Worm (Caenorhabditis elegans) whole organism, L1 larva: ENCODE measurements around the gene C05B5.4.

ENCODE experiments used
- aha-1 ChIP-seq: fragments of 150-350 bp; optimal IDR thresholded peaks from 2 replicates; lab custom pipeline; 2014; ENCODE audit warnings: missing biosample characterization, missing genetic modification characterization
- aly-2 ChIP-seq: fragments of 150-350 bp; optimal IDR thresholded peaks from 2 replicates; lab custom pipeline; 2014; ENCODE audit warnings: missing biosample characterization, missing genetic modification characterization
- blmp-1 ChIP-seq: fragments of 150-350 bp; optimal IDR thresholded peaks from 2 replicates; lab custom pipeline; 2014; ENCODE audit warnings: missing biosample characterization, missing genetic modification characterization
- ceh-8 ChIP-seq: fragments of 200-800 bp; sonication (Bioruptor generic); optimal IDR thresholded peaks from 2 replicates; lab custom pipeline; 2018; ENCODE audit warnings: mild to moderate bottlenecking, missing genetic modification characterization, moderate library complexity, missing compliant biosample characterization
- dsc-1 ChIP-seq: sonication (generic microtip); optimal IDR thresholded peaks from 2 replicates; lab custom pipeline; 2016; ENCODE audit warnings: mild to moderate bottlenecking, missing genetic modification characterization, missing compliant biosample characterization
- efl-1 ChIP-seq, 4 experiments: fragments of 150-350 bp; optimal IDR thresholded peaks in 3 of 4; peaks in 1 of 4; 1 replicate in 1 of 4; 2 replicates in 3 of 4; lab custom pipeline; 2014; ENCODE audit warnings: missing biosample characterization in 2 of 4, missing genetic modification characterization in 2 of 4, missing genetic modification reagents in 2 of 4
- egl-13 ChIP-seq: sonication (generic microtip); optimal IDR thresholded peaks from 2 replicates; lab custom pipeline; 2016; ENCODE audit warnings: missing genotype, missing genetic modification reagents, missing genetic modification characterization, missing compliant biosample characterization
- elt-2 ChIP-seq: sonication (generic microtip); optimal IDR thresholded peaks from 2 replicates; lab custom pipeline; 2016; ENCODE audit warnings: missing genetic modification characterization, mild to moderate bottlenecking, inconsistent platforms, missing compliant biosample characterization, missing genetic modification reagents
- ets-5 ChIP-seq: fragments of 200-800 bp; sonication (Bioruptor generic); IDR thresholded peaks from 2 replicates; pipeline ENCODE4 v1.3.6; 2022; ENCODE audit warnings: missing genetic modification characterization, missing compliant biosample characterization
- fkh-10 ChIP-seq: sonication (generic microtip); optimal IDR thresholded peaks from 2 replicates; lab custom pipeline; 2017; ENCODE audit warnings: missing biosample characterization, missing genetic modification reagents, missing genetic modification characterization
- fkh-4 ChIP-seq: sonication (generic microtip); optimal IDR thresholded peaks from 2 replicates; lab custom pipeline; 2016; ENCODE audit warnings: missing compliant biosample characterization, missing genetic modification characterization, borderline replicate concordance
- fkh-8 ChIP-seq: sonication (generic microtip); optimal IDR thresholded peaks from 2 replicates; lab custom pipeline; 2016; ENCODE audit warnings: mild to moderate bottlenecking, missing genetic modification characterization, missing compliant biosample characterization
- hpl-2 ChIP-seq: fragments of 150-350 bp; optimal IDR thresholded peaks from 2 replicates; lab custom pipeline; 2014; ENCODE audit warnings: missing biosample characterization, missing genetic modification reagents, missing genetic modification characterization
- irx-1 ChIP-seq: sonication (generic microtip); optimal IDR thresholded peaks from 2 replicates; lab custom pipeline; 2016; ENCODE audit warnings: missing genetic modification characterization, missing compliant biosample characterization
- isw-1 ChIP-seq: fragments of 200-800 bp; sonication (Bioruptor generic); IDR thresholded peaks from 2 replicates; pipeline ENCODE4 v1.3.6; 2022; ENCODE audit warnings: missing genetic modification characterization, missing compliant biosample characterization
- lin-13 ChIP-seq: fragments of 150-350 bp; optimal IDR thresholded peaks from 2 replicates; lab custom pipeline; 2014; ENCODE audit warnings: missing biosample characterization, missing genetic modification reagents, missing genetic modification characterization
- lin-14 ChIP-seq: fragments of 200-800 bp; sonication (Bioruptor generic); optimal IDR thresholded peaks from 2 replicates; lab custom pipeline; 2018; ENCODE audit warnings: mild to moderate bottlenecking, missing genetic modification characterization, moderate library complexity, missing compliant biosample characterization
- lin-35 ChIP-seq, 2 experiments: fragments of 150-350 bp; optimal IDR thresholded peaks; 2 replicates each; lab custom pipeline; 2014; ENCODE audit warnings: missing biosample characterization in 2 of 2, missing genetic modification characterization in 2 of 2, missing genetic modification reagents in 2 of 2
- lir-3 ChIP-seq: sonication (generic microtip); optimal IDR thresholded peaks from 2 replicates; lab custom pipeline; 2016; ENCODE audit warnings: mild to moderate bottlenecking, missing genetic modification characterization, moderate library complexity, missing compliant biosample characterization; ENCODE audit not compliant: poor library complexity
- mab-9 ChIP-seq: fragments of 200-800 bp; sonication (Bioruptor generic); IDR thresholded peaks from 2 replicates; pipeline ENCODE4 v1.3.6; 2022; ENCODE audit warnings: missing genetic modification reagents, missing genetic modification characterization, missing compliant biosample characterization
- mef-2 ChIP-seq: fragments of 150-350 bp; optimal IDR thresholded peaks from 2 replicates; lab custom pipeline; 2014; ENCODE audit warnings: missing biosample characterization, missing genetic modification characterization
- nhr-19 ChIP-seq: fragments of 200-800 bp; sonication (Bioruptor generic); conservative IDR thresholded peaks from 2 replicates; pipeline ENCODE4 v1.3.6; 2022; ENCODE audit warnings: missing genetic modification characterization, missing compliant biosample characterization
- nhr-20 ChIP-seq: sonication (generic microtip); optimal IDR thresholded peaks from 2 replicates; lab custom pipeline; 2016; ENCODE audit warnings: mild to moderate bottlenecking, missing genetic modification characterization, missing compliant biosample characterization
- nhr-47 ChIP-seq: sonication (generic microtip); optimal IDR thresholded peaks from 2 replicates; lab custom pipeline; 2016; ENCODE audit warnings: mild to moderate bottlenecking, missing genetic modification characterization, moderate library complexity, missing compliant biosample characterization
- nhr-71 ChIP-seq: sonication (generic microtip); optimal IDR thresholded peaks from 2 replicates; lab custom pipeline; 2016; ENCODE audit warnings: mild to moderate bottlenecking, missing genetic modification characterization, moderate library complexity, missing compliant biosample characterization
- nhr-76 ChIP-seq: sonication (generic microtip); optimal IDR thresholded peaks from 2 replicates; lab custom pipeline; 2017; ENCODE audit warnings: missing biosample characterization, missing genetic modification characterization
- nhr-90 ChIP-seq: sonication (generic microtip); optimal IDR thresholded peaks from 2 replicates; lab custom pipeline; 2016; ENCODE audit warnings: mild to moderate bottlenecking, missing genetic modification characterization, missing compliant biosample characterization; ENCODE audit not compliant: poor library complexity
- pqm-1 ChIP-seq: sonication (generic microtip); optimal IDR thresholded peaks from 3 replicates; lab custom pipeline; 2017; ENCODE audit warnings: missing biosample characterization, missing genetic modification characterization
- snu-23 ChIP-seq: sonication (generic microtip); optimal IDR thresholded peaks from 2 replicates; lab custom pipeline; 2016; ENCODE audit warnings: missing genetic modification characterization, missing compliant biosample characterization
- swsn-7 ChIP-seq: sonication (generic microtip); optimal IDR thresholded peaks from 2 replicates; lab custom pipeline; 2016; ENCODE audit warnings: missing genetic modification characterization, missing compliant biosample characterization
- tbx-2 ChIP-seq: sonication (generic microtip); optimal IDR thresholded peaks from 2 replicates; lab custom pipeline; 2016; ENCODE audit warnings: missing genetic modification characterization, missing compliant biosample characterization
- unc-62 ChIP-seq: fragments of 150-350 bp; optimal IDR thresholded peaks from 2 replicates; lab custom pipeline; 2014; ENCODE audit warnings: missing biosample characterization, missing genetic modification reagents, missing genetic modification characterization
- zag-1 ChIP-seq: fragments of 150-350 bp; optimal IDR thresholded peaks from 2 replicates; lab custom pipeline; 2014; ENCODE audit warnings: missing biosample characterization, missing genetic modification characterization
- ztf-4 ChIP-seq: fragments of 150-350 bp; optimal IDR thresholded peaks from 2 replicates; lab custom pipeline; 2014; ENCODE audit warnings: missing biosample characterization, missing genetic modification characterization

The C05B5.4 gene

DNA sequence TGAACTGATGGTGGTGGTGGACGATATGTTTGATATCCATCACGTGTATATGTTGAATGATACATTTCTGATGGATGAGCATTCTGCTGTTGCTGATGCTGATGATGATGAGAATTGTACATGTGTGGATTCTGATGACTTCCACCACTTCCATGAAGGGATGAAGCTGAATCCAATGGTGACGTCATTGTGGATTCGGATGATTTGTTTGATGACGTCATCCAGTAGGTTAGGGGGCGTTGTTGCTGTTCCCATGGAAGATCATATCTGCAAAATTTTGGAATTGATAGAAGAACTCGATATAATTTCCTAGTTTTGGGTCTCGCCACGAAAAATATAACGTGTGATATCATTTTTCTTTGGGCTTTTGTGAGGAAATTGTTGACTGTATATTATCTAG is 30.2 kb upstream of the C05B5.4 start:
- TF ChIP-seq nhr-90: no peak
- TF ChIP-seq nhr-19 (GFP tag; lab: Robert Waterston, UW): no peak
- TF ChIP-seq hpl-2 (GFP tag; lab: Kevin White, UChicago): no peak
- TF ChIP-seq ets-5: no peak
- no peak for TF ChIP-seq elt-2 (tag; lab: Kevin White, UChicago)

DNA sequence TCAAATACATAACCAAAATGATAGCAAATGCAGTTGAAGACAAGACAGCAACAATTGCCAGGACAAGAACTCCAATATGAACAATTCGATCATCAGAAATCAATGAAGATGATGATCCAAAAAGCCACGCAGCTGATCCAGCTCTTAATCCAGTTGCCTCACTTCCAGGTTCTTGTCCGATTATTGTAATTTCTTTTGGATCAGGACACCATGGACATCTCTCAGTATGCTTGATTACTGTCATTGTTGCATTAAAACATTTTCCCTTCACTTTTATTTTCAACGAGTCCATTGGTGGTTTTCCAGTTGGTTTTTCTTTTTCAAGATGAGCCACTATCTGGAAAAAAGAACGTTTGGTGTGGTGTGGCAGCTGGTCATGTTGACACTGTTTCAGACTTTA is 29.3 kb upstream of the C05B5.4 start:
- TF ChIP-seq lin-14 (GFP tag; lab: Kevin White, UChicago) (no peak), egl-13 (no peak), snu-23 (GFP tag; lab: Kevin White, UChicago) (no peak), unc-62 (GFP tag; lab: Kevin White, UChicago) (no peak), isw-1 (GFP tag; lab: Robert Waterston, UW) (no peak), lir-3 (no peak), tbx-2 (tag; lab: Kevin White, UChicago) (no peak), mef-2 (tag; lab: Kevin White, UChicago) (no peak), nhr-76 (tag; lab: Kevin White, UChicago) (no peak), nhr-71 (no peak), zag-1 (tag; lab: Kevin White, UChicago) (no peak), ceh-8 (GFP tag; lab: Kevin White, UChicago) (no peak), fkh-10 (GFP tag; lab: Kevin White, UChicago) (no peak), lin-35 (GFP tag; optimal IDR thresholded peaks at IDR 0.05; lab: Kevin White, UChicago) (no peak), aha-1 (no peak), nhr-20 (no peak), swsn-7 (tag; lab: Kevin White, UChicago) (no peak)

DNA sequence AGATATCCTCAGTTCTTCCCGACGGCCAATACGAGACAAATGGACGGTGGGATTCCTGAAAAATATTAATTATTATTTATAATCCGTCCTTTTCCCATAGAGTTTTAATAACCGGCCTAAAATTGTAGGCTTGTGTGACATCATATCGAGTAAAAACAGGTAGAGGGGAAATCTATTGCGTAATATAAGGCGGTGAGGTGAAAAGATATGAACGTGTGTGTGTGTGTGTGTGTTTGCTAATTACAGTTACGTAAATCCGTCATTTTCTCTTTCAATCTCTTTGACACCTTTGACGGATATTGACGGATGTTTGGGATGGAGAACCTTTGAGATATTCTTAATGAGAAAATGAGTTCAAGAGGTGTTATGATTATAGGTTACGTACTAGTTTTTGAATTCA is 28.2 kb upstream of the C05B5.4 start:
- TF ChIP-seq blmp-1 (tag; lab: Kevin White, UChicago): peak; percentile 39
- TF ChIP-seq nhr-19 (GFP tag; lab: Robert Waterston, UW): no peak
- no peak for TF ChIP-seq nhr-20
- TF ChIP-seq pqm-1 (tag; lab: Kevin White, UChicago): no peak
- no peak for TF ChIP-seq lin-13 (GFP tag; lab: Kevin White, UChicago)
- no peak for TF ChIP-seq nhr-47 (tag; lab: Kevin White, UChicago)
- no peak for TF ChIP-seq unc-62 (GFP tag; lab: Kevin White, UChicago)
- TF ChIP-seq, all 84 proteins: peak for 1

DNA sequence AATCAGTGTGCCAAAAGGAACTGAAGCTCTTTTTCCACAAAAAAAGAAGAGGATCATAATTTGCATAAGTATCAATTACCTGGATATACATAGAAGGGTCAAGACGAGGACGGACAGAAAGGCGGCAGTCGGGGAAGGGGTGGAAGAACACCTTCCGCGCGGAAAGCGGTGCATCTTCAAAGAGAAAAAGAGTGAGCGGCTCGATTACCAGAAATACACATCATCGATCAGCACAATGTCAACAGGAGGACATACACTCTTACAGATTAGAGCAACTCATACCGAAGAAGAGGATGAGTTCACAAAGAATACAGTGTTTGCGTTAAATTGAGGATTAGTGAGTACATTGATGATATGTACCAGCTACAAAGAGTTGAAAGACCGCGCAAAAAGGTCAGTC is 24.3 kb upstream of the C05B5.4 start:
- TF ChIP-seq zag-1 (tag; lab: Kevin White, UChicago): no peak
- no peak for TF ChIP-seq ztf-4
- no peak for TF ChIP-seq fkh-8
- no peak for TF ChIP-seq irx-1 (tag; lab: Kevin White, UChicago)

DNA sequence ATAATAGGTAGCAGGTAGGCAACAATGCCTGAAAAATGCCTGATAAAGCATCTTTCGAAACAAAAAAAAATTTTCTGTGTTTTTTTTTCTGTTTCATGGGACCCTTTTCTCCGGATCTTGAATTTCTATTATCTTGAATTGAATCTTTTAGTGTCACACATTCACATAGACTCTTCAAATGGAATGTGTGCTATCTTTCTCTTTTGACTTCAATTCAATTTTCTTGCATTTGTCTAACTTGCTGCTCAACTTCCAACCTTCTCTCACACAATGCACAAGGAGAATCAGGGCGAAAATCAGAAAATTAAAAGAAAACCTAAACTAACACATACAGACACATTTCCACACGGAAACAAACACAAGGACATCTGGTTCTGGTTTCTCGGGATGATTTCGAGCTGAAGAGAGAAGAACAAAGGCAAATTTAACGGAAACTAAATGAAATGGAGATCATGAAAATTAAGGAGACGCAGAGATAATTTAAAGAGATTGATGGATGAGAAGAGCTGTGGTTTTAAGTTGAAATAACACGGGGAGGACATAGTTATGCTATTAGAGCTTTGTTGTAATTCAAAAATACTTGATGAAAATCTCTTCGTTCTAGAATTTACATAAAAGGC is 21.4 kb upstream of the C05B5.4 start:
- TF ChIP-seq fkh-10 (GFP tag; lab: Kevin White, UChicago) (peak; percentile 49), lin-14 (GFP tag; lab: Kevin White, UChicago) (peak; percentile 24), dsc-1 (peak; percentile 97), efl-1 (optimal IDR thresholded peaks at IDR 0.05; lab: Kevin White, UChicago) (no peak), efl-1 (GFP tag; optimal IDR thresholded peaks at IDR 0.05 in 1 of 2; lab: Kevin White, UChicago) (peak in 1 of 2 experiments; percentile 74), mab-9 (GFP tag; lab: Robert Waterston, UW) (no peak), fkh-4 (tag; lab: Kevin White, UChicago) (peak; percentile 71), aly-2 (no peak)
